Fruit fly (Drosophila melanogaster) Kc167 (cell line): ENCODE results near the gene CG16719.

Experiments
- Myc ChIP-seq: fragments of >200 bp; optimal IDR thresholded peaks from 2 replicates; lab custom pipeline; 2017; ENCODE audit warnings: missing external identifiers
- Sin3A ChIP-seq: fragments of >200 bp; optimal IDR thresholded peaks from 2 replicates; lab custom pipeline; 2018; ENCODE audit warnings: missing external identifiers
- h ChIP-seq: fragments of >200 bp; optimal IDR thresholded peaks from 3 replicates; lab custom pipeline; 2018; ENCODE audit warnings: missing external identifiers
- insv ChIP-seq: fragments of >200 bp; optimal IDR thresholded peaks from 3 replicates; lab custom pipeline; 2018; ENCODE audit warnings: missing external identifiers
- psq ChIP-seq: fragments of >200 bp; optimal IDR thresholded peaks from 2 replicates; lab custom pipeline; 2017; ENCODE audit warnings: missing external identifiers
- ttk ChIP-seq: sonication (Bioruptor generic); optimal IDR thresholded peaks from 2 replicates; lab custom pipeline; 2017; ENCODE audit warnings: missing external identifiers

DNA sequence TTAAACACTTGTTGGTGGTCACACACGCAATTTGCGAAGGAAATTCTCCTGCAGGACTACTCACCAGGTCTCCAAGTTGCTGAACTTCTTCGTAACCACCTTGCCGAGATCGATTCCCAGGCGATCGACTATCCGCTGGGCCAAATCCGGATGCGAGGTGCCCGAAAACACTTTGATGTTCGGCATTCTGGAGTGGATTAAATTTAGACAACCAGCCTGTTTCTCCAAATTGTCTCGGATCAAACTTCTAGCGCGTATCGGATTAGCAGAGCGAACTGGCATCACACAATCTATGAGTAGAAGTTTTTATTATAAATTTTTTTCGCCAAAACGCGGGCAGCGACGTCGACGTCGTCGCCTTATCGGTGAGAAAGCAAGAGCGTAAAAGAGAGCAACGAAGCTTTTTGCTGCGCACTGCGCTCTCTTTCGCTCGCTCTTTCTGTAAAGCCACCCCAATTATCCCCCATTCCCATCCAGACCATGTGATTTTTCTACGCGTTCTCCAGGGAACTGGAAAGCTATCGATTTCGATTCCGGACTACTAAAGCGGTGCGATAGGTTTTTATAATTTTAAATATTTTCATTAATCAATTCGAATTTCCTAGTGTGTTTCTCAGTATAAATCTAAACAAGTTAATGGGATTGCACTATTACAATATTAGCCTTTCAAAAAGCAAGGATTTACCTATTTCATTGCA, 9.3 kb downstream of the CG16719 start:
- TF ChIP-seq Sin3A (lab: Kevin White, UChicago) (no peak), psq (lab: Kevin White, UChicago) (no peak), h (lab: Kevin White, UChicago) (no peak), Myc (lab: Kevin White, UChicago) (no peak), insv (lab: Kevin White, UChicago) (no peak), ttk (lab: Kevin White, UChicago) (no peak)
